Fruit fly (Drosophila melanogaster) S2 (cell line): ENCODE measurements around the gene Itpr.

Experiments
- CG8478 ChIP-seq: fragments of >200 bp; optimal IDR thresholded peaks from 2 replicates; lab custom pipeline; 2018
- CTCF ChIP-seq, 2 experiments: fragments of >200 bp; optimal IDR thresholded peaks; 2 replicates each; lab custom pipeline; 2018

The Itpr gene

dm6 chr3R:5517002-5517875, at the start of gene Itpr:
Gene Itpr, plus strand, starts transcription at chr3R:5517117.
- TF ChIP-seq CG8478 (no peak), CTCF (optimal IDR thresholded peaks at IDR 0.05; lab: Kevin White, UChicago) (no peak)

DNA sequence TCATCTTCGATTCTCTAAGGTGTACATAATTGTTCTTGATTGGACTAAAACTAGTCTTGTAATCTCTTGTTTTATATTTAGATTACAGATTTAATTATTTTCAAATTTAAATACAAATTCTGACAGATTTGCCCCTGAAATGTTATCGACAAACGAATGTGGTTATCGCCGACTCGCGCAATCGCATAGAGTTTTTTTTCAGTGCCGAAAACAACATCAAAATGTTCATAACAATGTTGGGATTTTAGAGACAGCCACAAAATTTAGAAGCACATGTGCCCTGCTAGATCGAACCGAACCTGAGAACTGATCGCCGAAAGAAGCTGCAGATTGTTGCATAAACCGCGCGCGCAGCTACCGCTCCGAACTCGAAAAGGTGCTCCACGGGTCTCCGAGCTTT, 49.3 kb upstream of the Itpr start, which contains the start of gene POLDIP2:
Gene POLDIP2 (plus strand): TSS at position 160 of the 400 bp plus-strand sequence.
- TF ChIP-seq CTCF (optimal IDR thresholded peaks at IDR 0.05; lab: Kevin White, UChicago) (no peak), CG8478 (no peak)

- TF ChIP-seq CTCF (optimal IDR thresholded peaks at IDR 0.05; lab: Kevin White, UChicago) (no peak), CG8478 (no peak)
Measured at dm6 chr3R:5470586-5471283, 46.2 kb upstream of the Itpr start, which contains the start of the genes mRpL44 and Snr1. Gene mRpL44, minus strand, starts transcription at chr3R:5470636. Gene Snr1, plus strand, starts transcription at chr3R:5470926.

- TF ChIP-seq CG8478 (no peak), CTCF (optimal IDR thresholded peaks at IDR 0.05; lab: Kevin White, UChicago) (peak in 1 of 2 experiments; percentile 13)
Measured at dm6 chr3R:5474551-5474950, 42.4 kb upstream of the Itpr start, which contains the start of the genes CG45100, HDAC3 and Hcs. Gene CG45100, minus strand, starts transcription at chr3R:5474600. Gene HDAC3, minus strand, starts transcription at chr3R:5474600. Gene Hcs, plus strand, starts transcription at chr3R:5474899.

- TF ChIP-seq CTCF (optimal IDR thresholded peaks at IDR 0.05; lab: Kevin White, UChicago) (no peak), CG8478 (no peak)
Measured at dm6 chr3R:5482790-5483189, 34.1 kb upstream of the Itpr start.

DNA sequence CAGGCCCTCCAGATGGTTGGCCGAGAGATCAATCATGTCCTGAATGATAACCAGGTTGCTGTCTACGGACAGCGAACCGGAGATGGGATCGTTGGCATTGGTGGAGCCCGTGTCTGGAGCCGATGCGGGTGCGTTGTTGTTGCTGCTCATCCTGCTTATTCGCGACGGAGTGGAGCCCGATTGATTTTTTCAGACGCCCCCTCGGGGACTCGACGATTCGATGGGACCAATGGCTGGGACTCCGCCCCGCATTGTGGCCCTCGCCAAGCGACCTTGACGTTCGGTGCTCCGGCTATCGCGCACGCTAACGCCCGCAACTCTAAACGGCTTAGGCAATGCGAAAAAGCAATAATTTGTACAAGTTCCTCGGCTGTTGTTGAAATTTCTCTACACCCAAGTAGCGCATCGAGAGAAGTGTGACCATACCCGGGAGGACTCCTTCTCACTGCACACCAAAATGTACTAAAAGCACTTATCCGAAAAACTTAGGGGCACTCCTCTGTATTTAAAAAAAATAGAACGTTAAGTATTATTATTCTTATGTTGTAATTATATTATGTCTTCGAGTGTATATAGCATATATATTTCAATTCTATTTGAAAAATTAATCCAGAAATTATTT, 33.3 kb upstream of the Itpr start, which contains the start of gene ksr:
Gene ksr (minus strand): TSS at position 419 of the 622 bp plus-strand sequence.
- no peak for TF ChIP-seq CTCF (optimal IDR thresholded peaks at IDR 0.05; lab: Kevin White, UChicago)
- no peak for TF ChIP-seq CG8478

DNA sequence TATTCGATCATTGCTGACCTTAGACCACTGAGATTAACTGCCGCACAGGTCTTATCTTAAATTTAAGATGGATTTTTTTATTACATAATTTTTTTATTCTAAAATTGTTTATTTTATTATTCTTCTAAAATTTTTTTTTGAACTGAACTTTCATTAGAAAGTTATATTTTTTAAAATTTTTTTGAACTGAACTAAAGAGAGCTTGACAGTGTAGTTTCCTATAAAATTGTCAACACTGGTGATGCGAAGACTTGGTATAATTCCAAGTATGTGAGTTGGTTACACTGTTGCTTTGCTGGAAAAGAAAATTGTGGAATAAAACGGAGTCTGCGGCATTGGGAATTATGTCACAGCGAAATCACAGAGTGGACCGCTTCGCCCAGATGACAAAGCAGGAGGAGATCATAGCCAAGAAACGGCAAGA, 31.6 kb upstream of the Itpr start, which contains the start of gene CG31550:
Gene CG31550 (plus strand): TSS at position 249 of the 424 bp plus-strand sequence.
- TF ChIP-seq CG8478 (no peak), CTCF (optimal IDR thresholded peaks at IDR 0.05; lab: Kevin White, UChicago) (no peak)

- TF ChIP-seq CTCF (optimal IDR thresholded peaks at IDR 0.05; lab: Kevin White, UChicago): no peak
- TF ChIP-seq CG8478: no peak
Measured at dm6 chr3R:5497600-5497999, 19.3 kb upstream of the Itpr start.

DNA sequence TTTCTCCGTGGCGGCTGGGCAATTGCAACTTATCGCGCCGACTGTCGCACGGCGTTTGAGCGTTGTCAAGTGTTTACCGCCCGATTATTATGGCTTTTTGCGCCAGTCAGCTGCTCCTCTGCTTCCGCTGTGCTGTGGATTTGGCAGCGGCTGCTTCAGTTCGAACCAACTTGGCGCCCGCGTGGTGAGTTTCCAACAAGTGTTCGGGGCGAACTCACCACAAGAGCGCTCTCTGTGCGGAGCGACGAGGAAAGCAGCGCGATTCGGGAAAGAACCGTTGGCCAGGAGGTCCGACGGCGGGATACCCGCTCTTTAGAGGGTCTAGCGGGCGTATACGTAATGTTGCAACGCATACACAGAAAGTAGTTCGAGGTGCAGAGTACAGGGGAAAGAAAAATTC, 14.3 kb upstream of the Itpr start, which contains the start of gene NKCC:
Gene NKCC (minus strand): TSS at position 57 of the 400 bp plus-strand sequence.
- TF ChIP-seq CTCF (optimal IDR thresholded peaks at IDR 0.05; lab: Kevin White, UChicago): no peak
- TF ChIP-seq CG8478: no peak

dm6 chr3R:5503789-5504387, 13.0 kb upstream of the Itpr start:
- TF ChIP-seq CTCF (optimal IDR thresholded peaks at IDR 0.05; lab: Kevin White, UChicago) (no peak), CG8478 (no peak)

DNA sequence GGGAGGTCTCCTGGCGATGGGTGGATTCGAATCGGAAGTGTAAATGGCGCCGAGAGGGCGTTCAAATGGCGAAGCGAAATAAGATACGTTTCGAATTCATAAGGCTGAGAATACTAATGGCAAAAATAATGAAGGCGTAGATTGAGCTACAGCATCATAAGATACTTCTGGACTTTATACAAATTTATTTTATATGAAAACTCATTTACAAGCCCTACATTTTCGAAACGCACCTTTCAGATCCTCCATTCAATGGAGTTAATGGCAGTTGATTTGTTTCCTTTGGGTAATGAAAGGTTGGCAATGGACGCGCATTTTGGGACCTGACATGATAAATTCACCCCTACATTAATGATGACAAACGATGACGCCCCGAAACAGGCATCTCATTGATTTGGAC, 2.2 kb upstream of the Itpr start:
- no peak for TF ChIP-seq CG8478
- no peak for TF ChIP-seq CTCF (optimal IDR thresholded peaks at IDR 0.05; lab: Kevin White, UChicago)

- TF ChIP-seq CG8478 (no peak), CTCF (optimal IDR thresholded peaks at IDR 0.05; lab: Kevin White, UChicago) (no peak)
Measured at dm6 chr3R:5516582-5517001, 325 bp upstream of the Itpr start.

DNA sequence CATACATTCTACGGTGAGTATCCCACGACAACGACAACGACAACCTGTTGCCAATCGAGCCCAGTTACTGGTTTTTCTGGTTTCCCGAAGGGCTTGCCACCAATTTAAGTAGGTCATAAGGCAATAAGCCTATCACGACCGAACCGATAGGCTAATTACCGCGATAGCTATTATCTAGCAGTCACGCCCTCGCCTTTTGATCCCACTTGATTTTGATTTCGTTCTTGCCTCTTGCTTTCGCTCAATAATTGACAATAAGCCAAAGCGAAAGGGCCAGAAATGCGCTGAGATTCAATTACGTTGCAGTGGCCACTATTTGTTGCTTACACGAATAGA, 927 bp downstream of the Itpr start:
- TF ChIP-seq CG8478 (no peak), CTCF (optimal IDR thresholded peaks at IDR 0.05; lab: Kevin White, UChicago) (no peak)

- TF ChIP-seq CTCF (optimal IDR thresholded peaks at IDR 0.05; lab: Kevin White, UChicago) (no peak), CG8478 (no peak)
Measured at dm6 chr3R:5518627-5519026, 1.7 kb downstream of the Itpr start.

DNA sequence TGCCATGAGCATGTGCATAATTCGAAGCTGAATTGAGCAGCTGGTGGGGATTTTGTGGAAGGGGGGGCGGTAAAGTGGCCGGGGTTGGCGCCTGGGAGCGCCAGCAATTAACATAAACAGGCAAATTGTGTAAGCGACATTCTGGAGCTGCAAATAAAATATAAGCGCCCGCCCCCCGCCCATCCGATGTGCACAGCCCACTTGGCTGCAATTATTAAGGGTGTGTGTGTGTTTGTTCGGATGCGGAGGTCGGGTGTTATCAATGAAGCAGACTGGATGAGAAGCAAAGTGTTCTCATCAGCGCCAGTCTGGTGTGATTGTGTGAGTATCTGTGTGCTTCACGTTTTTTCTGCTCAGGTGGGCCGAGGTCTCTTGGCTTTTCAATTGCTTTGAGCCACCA, 2.9 kb downstream of the Itpr start:
- TF ChIP-seq CG8478: no peak
- TF ChIP-seq CTCF (optimal IDR thresholded peaks at IDR 0.05; lab: Kevin White, UChicago): no peak
